Fruit fly (Drosophila melanogaster) whole organism, embryonic: ENCODE results near the gene CG43707.

Source experiments
- Atf-2 ChIP-seq: fragments of 200-800 bp; sonication (Bioruptor generic); optimal IDR thresholded peaks from 2 replicates; lab custom pipeline; 2016; ENCODE audit warnings: missing biosample characterization, missing genetic modification characterization
- CG10147 ChIP-seq: fragments of 200-800 bp; sonication (Bioruptor generic); optimal IDR thresholded peaks from 2 replicates; lab custom pipeline; 2019; ENCODE audit warnings: missing biosample characterization, mild to moderate bottlenecking, missing genetic modification characterization, moderate library complexity
- CG11093 ChIP-seq: fragments of 200-800 bp; sonication (Bioruptor generic); IDR thresholded peaks from 3 replicates; pipeline ENCODE4 v1.3.6; 2022; ENCODE audit warnings: missing biosample characterization, missing genetic modification characterization
- CG13296 ChIP-seq: fragments of 200-800 bp; sonication (Bioruptor generic); optimal IDR thresholded peaks from 3 replicates; lab custom pipeline; 2018; ENCODE audit warnings: missing biosample characterization, mild to moderate bottlenecking, missing genetic modification characterization
- CG15479 ChIP-seq: fragments of 200-800 bp; sonication (Bioruptor generic); optimal IDR thresholded peaks from 3 replicates; lab custom pipeline; 2019; ENCODE audit warnings: missing biosample characterization, mild to moderate bottlenecking, missing genetic modification characterization, moderate library complexity
- CG17186 ChIP-seq: fragments of 200-800 bp; sonication (Bioruptor generic); optimal IDR thresholded peaks from 3 replicates; lab custom pipeline; 2017; ENCODE audit warnings: missing biosample characterization, missing genetic modification reagents, missing genetic modification characterization
- CG18476 ChIP-seq: fragments of 200-800 bp; sonication (Bioruptor generic); optimal IDR thresholded peaks from 2 replicates; lab custom pipeline; 2016; ENCODE audit warnings: missing biosample characterization, mild to moderate bottlenecking, missing genetic modification characterization
- CG2116 ChIP-seq: fragments of 200-800 bp; sonication (Bioruptor generic); optimal IDR thresholded peaks from 3 replicates; lab custom pipeline; 2018; ENCODE audit warnings: missing biosample characterization, mild to moderate bottlenecking, missing genetic modification characterization
- CG2120 ChIP-seq: fragments of 200-800 bp; sonication (Bioruptor generic); optimal IDR thresholded peaks from 3 replicates; lab custom pipeline; 2016; ENCODE audit warnings: missing biosample characterization, missing genetic modification characterization
- CG33557 ChIP-seq: fragments of 200-800 bp; sonication (Bioruptor generic); optimal IDR thresholded peaks from 2 replicates; lab custom pipeline; 2019; ENCODE audit warnings: missing biosample characterization, mild to moderate bottlenecking, missing genetic modification characterization, moderate library complexity
- CG4328 ChIP-seq: fragments of 200-800 bp; sonication (Bioruptor generic); optimal IDR thresholded peaks from 3 replicates; lab custom pipeline; 2017; ENCODE audit warnings: missing biosample characterization, missing genetic modification reagents, missing genetic modification characterization
- CG6683 ChIP-seq: fragments of 200-800 bp; sonication (Bioruptor generic); optimal IDR thresholded peaks from 2 replicates; lab custom pipeline; 2017; ENCODE audit warnings: missing biosample characterization, mild to moderate bottlenecking, missing genetic modification characterization, missing genetic modification reagents
- CG7271 ChIP-seq: fragments of 200-800 bp; sonication (Bioruptor generic); optimal IDR thresholded peaks from 2 replicates; lab custom pipeline; 2018; ENCODE audit warnings: missing biosample characterization, mild to moderate bottlenecking, missing genetic modification characterization, moderate library complexity
- CG7745 ChIP-seq: fragments of 200-800 bp; sonication (Bioruptor generic); optimal IDR thresholded peaks from 2 replicates; lab custom pipeline; 2018; ENCODE audit warnings: missing biosample characterization, mild to moderate bottlenecking, missing genetic modification characterization, moderate library complexity
- CG7839 ChIP-seq: fragments of 200-800 bp; sonication (Bioruptor generic); optimal IDR thresholded peaks from 3 replicates; lab custom pipeline; 2018; ENCODE audit warnings: missing biosample characterization, mild to moderate bottlenecking, missing genetic modification characterization, moderate library complexity
- CG8944 ChIP-seq: fragments of 200-800 bp; sonication (Bioruptor generic); optimal IDR thresholded peaks from 3 replicates; lab custom pipeline; 2016; ENCODE audit warnings: missing biosample characterization, missing genetic modification characterization
- CHES-1-like ChIP-seq: fragments of 200-800 bp; sonication (Bioruptor generic); optimal IDR thresholded peaks from 2 replicates; lab custom pipeline; 2016; ENCODE audit warnings: missing biosample characterization, missing genetic modification characterization
- Deaf1 ChIP-seq: fragments of 200-800 bp; optimal IDR thresholded peaks from 3 replicates; lab custom pipeline; 2019; ENCODE audit warnings: missing biosample characterization, mild to moderate bottlenecking, missing genetic modification characterization, moderate library complexity
- Dek ChIP-seq: fragments of 200-800 bp; sonication (Bioruptor generic); optimal IDR thresholded peaks from 3 replicates; lab custom pipeline; 2019; ENCODE audit warnings: missing biosample characterization, mild to moderate bottlenecking, missing genetic modification characterization, moderate library complexity
- Fer2 ChIP-seq: fragments of 200-800 bp; sonication (Bioruptor generic); optimal IDR thresholded peaks from 2 replicates; lab custom pipeline; 2018; ENCODE audit warnings: missing biosample characterization, mild to moderate bottlenecking, missing genetic modification characterization, moderate library complexity
- Gug ChIP-seq: fragments of 200-800 bp; sonication (Bioruptor generic); IDR thresholded peaks from 4 replicates; pipeline ENCODE4 v1.3.6; 2022; ENCODE audit warnings: missing biosample characterization, missing genetic modification characterization
- Hmx ChIP-seq: fragments of 200-800 bp; sonication (Bioruptor generic); optimal IDR thresholded peaks from 2 replicates; lab custom pipeline; 2016; ENCODE audit warnings: missing biosample characterization, missing genetic modification characterization
- Hr3 ChIP-seq: fragments of 200-800 bp; sonication (Bioruptor generic); optimal IDR thresholded peaks from 3 replicates; lab custom pipeline; 2016; ENCODE audit warnings: missing biosample characterization, missing genetic modification characterization
- Hr78 ChIP-seq, 2 experiments: fragments of 200-800 bp in 1 of 2; fragments of >200 bp in 1 of 2; sonication (Bioruptor generic) in 1 of 2; optimal IDR thresholded peaks; 2 replicates each; lab custom pipeline; 2017 to 2019; ENCODE audit warnings: missing biosample characterization in 2 of 2, missing genetic modification characterization in 2 of 2, mild to moderate bottlenecking in 1 of 2, moderate library complexity in 1 of 2
- Max ChIP-seq: fragments of 200-800 bp; sonication (Bioruptor generic); optimal IDR thresholded peaks from 2 replicates; lab custom pipeline; 2016; ENCODE audit warnings: missing biosample characterization, mild to moderate bottlenecking, missing genetic modification characterization
- NK7.1 ChIP-seq: fragments of 200-800 bp; sonication (Bioruptor generic); optimal IDR thresholded peaks from 3 replicates; lab custom pipeline; 2016; ENCODE audit warnings: missing biosample characterization, missing genetic modification characterization
- Oli ChIP-seq: fragments of 200-800 bp; sonication (Bioruptor generic); optimal IDR thresholded peaks from 2 replicates; lab custom pipeline; 2018; ENCODE audit warnings: missing biosample characterization, mild to moderate bottlenecking, missing genetic modification characterization, moderate library complexity
- Poxn ChIP-seq: fragments of 200-800 bp; sonication (Bioruptor generic); IDR thresholded peaks from 2 replicates; pipeline ENCODE4 v1.3.6; 2022; ENCODE audit warnings: missing biosample characterization, missing genetic modification characterization
- Sox100B ChIP-seq: fragments of 200-800 bp; sonication (Bioruptor generic); optimal IDR thresholded peaks from 3 replicates; lab custom pipeline; 2018; ENCODE audit warnings: missing biosample characterization, mild to moderate bottlenecking, missing genetic modification characterization
- Sox102F ChIP-seq: fragments of 200-800 bp; sonication (Bioruptor generic); optimal IDR thresholded peaks from 2 replicates; lab custom pipeline; 2018; ENCODE audit warnings: missing biosample characterization, mild to moderate bottlenecking, missing genetic modification characterization, moderate library complexity
- Xbp1 ChIP-seq: fragments of 200-800 bp; sonication (Bioruptor generic); optimal IDR thresholded peaks from 3 replicates; lab custom pipeline; 2016; ENCODE audit warnings: missing biosample characterization, mild to moderate bottlenecking, missing genetic modification characterization
- ap ChIP-seq: fragments of 200-800 bp; sonication (Bioruptor generic); IDR thresholded peaks from 2 replicates; pipeline ENCODE4 v1.3.6; 2022; ENCODE audit warnings: missing biosample characterization, missing genetic modification characterization
- br ChIP-seq: fragments of >200 bp; optimal IDR thresholded peaks from 2 replicates; lab custom pipeline; 2017
- cg ChIP-seq: fragments of 200-800 bp; sonication (Bioruptor generic); optimal IDR thresholded peaks from 3 replicates; lab custom pipeline; 2019; ENCODE audit warnings: missing biosample characterization, mild to moderate bottlenecking, missing genetic modification characterization, moderate library complexity
- cwo ChIP-seq: fragments of 200-800 bp; sonication (Bioruptor generic); optimal IDR thresholded peaks from 3 replicates; lab custom pipeline; 2017; ENCODE audit warnings: missing biosample characterization, missing genetic modification characterization, mild to moderate bottlenecking, moderate library complexity, missing genetic modification reagents
- da ChIP-seq: fragments of 200-800 bp; sonication (Bioruptor generic); optimal IDR thresholded peaks from 2 replicates; lab custom pipeline; 2016; ENCODE audit warnings: missing biosample characterization, missing genetic modification characterization
- dm ChIP-seq: fragments of 200-800 bp; sonication (Bioruptor generic); optimal IDR thresholded peaks from 3 replicates; lab custom pipeline; 2016; ENCODE audit warnings: missing biosample characterization, missing genetic modification characterization
- dysf ChIP-seq: fragments of 200-800 bp; sonication (Bioruptor generic); IDR thresholded peaks from 3 replicates; pipeline ENCODE4 v1.3.6; 2022; ENCODE audit warnings: missing biosample characterization, missing genetic modification characterization
- eyg ChIP-seq: fragments of 200-800 bp; sonication (Bioruptor generic); optimal IDR thresholded peaks from 3 replicates; lab custom pipeline; 2016; ENCODE audit warnings: missing biosample characterization, missing genetic modification characterization
- fd102C ChIP-seq: fragments of 200-800 bp; sonication (Bioruptor generic); optimal IDR thresholded peaks from 2 replicates; lab custom pipeline; 2018; ENCODE audit warnings: missing biosample characterization, mild to moderate bottlenecking, missing genetic modification characterization, moderate library complexity
- grau ChIP-seq: fragments of 200-800 bp; optimal IDR thresholded peaks from 3 replicates; lab custom pipeline; 2019; ENCODE audit warnings: missing biosample characterization, mild to moderate bottlenecking, missing genetic modification characterization, moderate library complexity
- ham ChIP-seq: fragments of 200-800 bp; sonication (Bioruptor generic); IDR thresholded peaks from 2 replicates; pipeline ENCODE4 v1.3.6; 2022; ENCODE audit warnings: missing biosample characterization, missing genetic modification characterization
- org-1 ChIP-seq: fragments of 200-800 bp; sonication (Bioruptor generic); optimal IDR thresholded peaks from 2 replicates; lab custom pipeline; 2017; ENCODE audit warnings: missing biosample characterization, missing genetic modification characterization
- pb ChIP-seq: fragments of 200-800 bp; sonication (Bioruptor generic); optimal IDR thresholded peaks from 3 replicates; lab custom pipeline; 2016; ENCODE audit warnings: missing biosample characterization, missing genetic modification characterization
- pfk ChIP-seq: fragments of 200-800 bp; sonication (Bioruptor generic); optimal IDR thresholded peaks from 2 replicates; lab custom pipeline; 2018; ENCODE audit warnings: missing biosample characterization, mild to moderate bottlenecking, missing genetic modification characterization, moderate library complexity
- pho ChIP-seq: fragments of 200-800 bp; sonication (Bioruptor generic); optimal IDR thresholded peaks from 2 replicates; lab custom pipeline; 2016; ENCODE audit warnings: missing biosample characterization, missing genetic modification characterization
- stwl ChIP-seq: fragments of 200-800 bp; sonication (Bioruptor generic); optimal IDR thresholded peaks from 3 replicates; lab custom pipeline; 2018; ENCODE audit warnings: missing biosample characterization, mild to moderate bottlenecking, missing genetic modification characterization, moderate library complexity
- tin ChIP-seq: fragments of 200-800 bp; sonication (Bioruptor generic); optimal IDR thresholded peaks from 3 replicates; lab custom pipeline; 2016; ENCODE audit warnings: missing biosample characterization, missing genetic modification characterization
- tio ChIP-seq: fragments of 200-800 bp; sonication (Bioruptor generic); optimal IDR thresholded peaks from 2 replicates; lab custom pipeline; 2017; ENCODE audit warnings: missing biosample characterization, missing genetic modification characterization, inconsistent platforms
- trem ChIP-seq: fragments of 200-800 bp; optimal IDR thresholded peaks from 3 replicates; lab custom pipeline; 2019; ENCODE audit warnings: missing biosample characterization, mild to moderate bottlenecking, missing genetic modification characterization, moderate library complexity
- ttk ChIP-seq: fragments of 200-800 bp; sonication (Bioruptor generic); IDR thresholded peaks from 2 replicates; pipeline ENCODE4 v2.1.2; 2022; ENCODE audit warnings: missing biosample characterization, missing genetic modification characterization
- zfh2 ChIP-seq: fragments of 200-800 bp; sonication (Bioruptor generic); optimal IDR thresholded peaks from 2 replicates; lab custom pipeline; 2016; ENCODE audit warnings: missing biosample characterization, missing genetic modification characterization

CG43707 gene

DNA sequence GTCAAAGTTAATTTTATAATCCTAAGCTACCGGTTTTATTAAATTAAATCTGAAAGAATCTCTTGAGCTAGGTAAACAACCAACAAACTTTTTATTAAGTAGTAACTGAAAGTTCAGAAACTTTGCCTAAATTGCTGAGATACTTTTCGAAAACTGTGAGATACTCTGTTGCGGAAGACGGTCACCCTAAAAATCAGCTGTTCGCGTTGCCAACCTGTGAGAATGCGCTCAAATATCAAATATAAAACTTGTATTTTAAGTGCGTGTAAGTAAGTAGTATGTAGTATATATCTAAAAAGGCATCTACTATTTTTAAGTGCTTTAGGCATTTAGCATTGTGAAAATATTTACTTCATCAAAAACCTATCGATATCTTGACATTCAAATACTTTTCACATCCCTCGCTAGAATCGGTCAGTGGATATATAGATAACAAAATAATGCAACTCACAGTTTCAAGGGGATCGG is 44.1 kb upstream of the CG43707 start, which contains the start of the genes CG31955 and CG2818 (continued):
- TF ChIP-seq Oli (tag; lab: Kevin White, UChicago) = no peak
- no peak for TF ChIP-seq CG10147 (GFP tag; lab: Kevin White, UChicago)
- TF ChIP-seq zfh2 (GFP tag; lab: Kevin White, UChicago) = no peak
- no peak for TF ChIP-seq cg
- TF ChIP-seq CG11093 (GFP tag; lab: Robert Waterston, UW) = no peak
- TF ChIP-seq dm (GFP tag; lab: Kevin White, UChicago) = peak; percentile 57
- TF ChIP-seq br (lab: Kevin White, UChicago) = no peak
- TF ChIP-seq pho (GFP tag; lab: Kevin White, UChicago) = no peak
- no peak for TF ChIP-seq CG7839 (tag; lab: Kevin White, UChicago)
- no peak for TF ChIP-seq ap (GFP tag; lab: Robert Waterston, UW)
- TF ChIP-seq pfk = no peak
- TF ChIP-seq CG2120 (GFP tag; lab: Kevin White, UChicago) = peak; percentile 41
- TF ChIP-seq cwo (GFP tag; lab: Kevin White, UChicago) = no peak
- TF ChIP-seq tin (GFP tag; lab: Kevin White, UChicago) = no peak
- no peak for TF ChIP-seq fd102C (GFP tag; lab: Kevin White, UChicago)
- TF ChIP-seq Hr78 (GFP tag; optimal IDR thresholded peaks at IDR 0.05; lab: Kevin White, UChicago) = no peak
- TF ChIP-seq CG7271 (tag; lab: Kevin White, UChicago) = no peak
- TF ChIP-seq Dek (tag; lab: Kevin White, UChicago) = no peak
- no peak for TF ChIP-seq CG6683
- TF ChIP-seq CG18476 (GFP tag; lab: Kevin White, UChicago) = no peak
- no peak for TF ChIP-seq ttk (GFP tag; lab: Robert Waterston, UW)
- no peak for TF ChIP-seq Deaf1 (tag; lab: Kevin White, UChicago)
- TF ChIP-seq grau (tag; lab: Kevin White, UChicago) = peak; percentile 18
- TF ChIP-seq da (GFP tag; lab: Kevin White, UChicago) = no peak
- peak; percentile 8 for TF ChIP-seq Max (GFP tag; lab: Kevin White, UChicago)
- TF ChIP-seq eyg (GFP tag; lab: Kevin White, UChicago) = no peak
- TF ChIP-seq CG2116 (GFP tag; lab: Kevin White, UChicago) = peak; percentile 93
- no peak for TF ChIP-seq CG8944 (GFP tag; lab: Kevin White, UChicago)
- no peak for TF ChIP-seq Hr3
- TF ChIP-seq CG7745 (tag; lab: Kevin White, UChicago) = no peak
- no peak for TF ChIP-seq Fer2 (tag; lab: Kevin White, UChicago)
- TF ChIP-seq CG33557 = no peak
- TF ChIP-seq CHES-1-like (GFP tag; lab: Kevin White, UChicago) = no peak
- TF ChIP-seq trem (tag; lab: Kevin White, UChicago) = peak; percentile 28
- TF ChIP-seq stwl (tag; lab: Kevin White, UChicago) = peak; percentile 70
- TF ChIP-seq NK7.1 = no peak
- peak; percentile 18 for TF ChIP-seq Xbp1 (GFP tag; lab: Kevin White, UChicago)
- TF ChIP-seq tio (GFP tag; lab: Kevin White, UChicago) = no peak
- TF ChIP-seq Gug (GFP tag; lab: Robert Waterston, UW) = no peak
- TF ChIP-seq Sox102F = no peak
- TF ChIP-seq dysf (GFP tag; lab: Robert Waterston, UW) = no peak
- TF ChIP-seq Poxn (GFP tag; lab: Robert Waterston, UW) = no peak
- no peak for TF ChIP-seq CG15479 (GFP tag; lab: Kevin White, UChicago)
- TF ChIP-seq pb = no peak
- TF ChIP-seq ham (GFP tag; lab: Robert Waterston, UW) = no peak
- no peak for TF ChIP-seq CG4328
- TF ChIP-seq Sox100B = no peak
- no peak for TF ChIP-seq Hmx (GFP tag; lab: Kevin White, UChicago)
- peak; percentile 82 for TF ChIP-seq CG17186 (GFP tag; lab: Kevin White, UChicago)
- no peak for TF ChIP-seq CG13296 (GFP tag; lab: Kevin White, UChicago)
- TF ChIP-seq org-1 (GFP tag; lab: Kevin White, UChicago) = no peak
- no peak for TF ChIP-seq Atf-2 (GFP tag; lab: Kevin White, UChicago)
